Worm (Caenorhabditis elegans) whole organism, L3 larva: Measurements from ENCODE around the gene glc-3.
A peak's percentile ranks its signal among the peaks of the same experiment; 100 is the strongest.

ENCODE experiments used
- ceh-16 ChIP-seq: sonication (generic microtip); optimal IDR thresholded peaks from 2 replicates; lab custom pipeline; 2017; ENCODE audit warnings: missing biosample characterization, missing genetic modification characterization
- ceh-9 ChIP-seq: sonication (generic microtip); optimal IDR thresholded peaks from 2 replicates; lab custom pipeline; 2018; ENCODE audit warnings: missing biosample characterization, missing genetic modification characterization
- egl-27 ChIP-seq: sonication (generic microtip); optimal IDR thresholded peaks from 4 replicates; lab custom pipeline; 2017; ENCODE audit warnings: missing biosample characterization, missing genetic modification reagents, missing genetic modification characterization
- elt-3 ChIP-seq, 3 experiments: fragments of 150-350 bp in 1 of 3; sonication (generic microtip) in 2 of 3; optimal IDR thresholded peaks; 2 replicates in 2 of 3; 4 replicates in 1 of 3; lab custom pipeline; 2014 to 2017; ENCODE audit warnings: missing biosample characterization in 3 of 3, missing genetic modification characterization in 3 of 3
- eor-1 ChIP-seq, 2 experiments: fragments of 150-350 bp; optimal IDR thresholded peaks; 2 replicates each; lab custom pipeline; 2014 to 2018; ENCODE audit warnings: missing biosample characterization in 2 of 2, missing genetic modification characterization in 2 of 2
- fos-1 ChIP-seq: fragments of 150-350 bp; optimal IDR thresholded peaks from 2 replicates; lab custom pipeline; 2014; ENCODE audit warnings: missing biosample characterization, missing genetic modification characterization
- nhr-11 ChIP-seq: fragments of 150-350 bp; optimal IDR thresholded peaks from 2 replicates; lab custom pipeline; 2014; ENCODE audit warnings: missing biosample characterization, missing genetic modification characterization
- nhr-237 ChIP-seq: fragments of 150-350 bp; optimal IDR thresholded peaks from 2 replicates; lab custom pipeline; 2014; ENCODE audit warnings: missing biosample characterization, missing genetic modification characterization
- nhr-28 ChIP-seq: fragments of 150-350 bp; optimal IDR thresholded peaks from 2 replicates; lab custom pipeline; 2014; ENCODE audit warnings: missing biosample characterization, missing genetic modification characterization
- pha-4 ChIP-seq: fragments of 150-350 bp; optimal IDR thresholded peaks from 2 replicates; lab custom pipeline; 2014; ENCODE audit warnings: missing biosample characterization, missing genetic modification reagents, missing genetic modification characterization
- sea-2 ChIP-seq: fragments of 150-350 bp; sonication (generic microtip); optimal IDR thresholded peaks from 4 replicates; lab custom pipeline; 2014; ENCODE audit warnings: missing biosample characterization, missing genetic modification reagents, missing genetic modification characterization
- tbx-2 ChIP-seq: sonication (generic microtip); optimal IDR thresholded peaks from 2 replicates; lab custom pipeline; 2016; ENCODE audit warnings: mild to moderate bottlenecking, missing genetic modification characterization, missing compliant biosample characterization
- unc-62 ChIP-seq: fragments of 150-350 bp; sonication (generic microtip); optimal IDR thresholded peaks from 4 replicates; lab custom pipeline; 2014; ENCODE audit warnings: missing biosample characterization, missing genetic modification reagents, missing genetic modification characterization
- ztf-11 ChIP-seq: fragments of 150-350 bp; optimal IDR thresholded peaks from 2 replicates; lab custom pipeline; 2014; ENCODE audit warnings: missing biosample characterization, missing genetic modification characterization

DNA sequence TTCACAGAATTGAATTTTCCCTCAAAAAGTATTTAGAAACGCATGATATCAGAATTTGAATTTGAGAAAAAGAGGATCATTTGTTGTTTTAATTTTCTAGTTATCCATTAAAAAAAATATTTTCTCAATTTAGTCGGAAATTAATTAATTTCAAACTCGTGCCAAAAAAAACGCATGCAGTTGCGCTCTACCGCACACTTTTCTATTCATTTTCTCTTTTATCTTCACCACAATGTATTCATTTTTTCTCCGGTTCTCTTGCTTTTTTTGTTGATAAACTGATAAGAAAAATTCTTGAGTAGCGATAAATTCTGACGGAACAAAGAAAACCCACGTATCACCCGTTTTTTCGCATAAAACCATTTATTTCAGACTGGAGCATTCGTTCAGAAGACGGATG, 20.5 kb downstream of the glc-3 start, which contains the start of gene acl-6:
- TF ChIP-seq elt-3 (tag; optimal IDR thresholded peaks at IDR 0.05; lab: Kevin White, UChicago) (peak in 1 of 3 experiments; percentile 24), egl-27 (no peak), nhr-11 (no peak), ztf-11 (tag; lab: Kevin White, UChicago) (no peak), unc-62 (GFP tag; lab: Kevin White, UChicago) (no peak), sea-2 (no peak), ceh-9 (no peak), pha-4 (tag; lab: Kevin White, UChicago) (peak; percentile 84), eor-1 (tag; optimal IDR thresholded peaks at IDR 0.05; lab: Kevin White, UChicago) (no peak), nhr-237 (tag; lab: Kevin White, UChicago) (no peak), fos-1 (tag; lab: Kevin White, UChicago) (no peak), ceh-16 (no peak), tbx-2 (tag; lab: Kevin White, UChicago) (no peak), nhr-28 (tag; lab: Kevin White, UChicago) (no peak)
